Worm (Caenorhabditis elegans): ENCODE data around the gene C16A11.2.

ce11 chrII:4267711-4268110 is 29.7 kb downstream of the C16A11.2 start:
- no peak for TF ChIP-seq lin-13 (tag; optimal IDR thresholded peaks at IDR 0.05)
- no peak for TF ChIP-seq nhr-12 (tag; optimal IDR thresholded peaks at IDR 0.05)
- no peak for TF ChIP-seq nhr-76 (tag; optimal IDR thresholded peaks at IDR 0.05)
- TF ChIP-seq lsy-2 (tag; optimal IDR thresholded peaks at IDR 0.05): no peak
